Worm (Caenorhabditis elegans) whole organism, L2 larva: ENCODE measurements around the gene cnc-6.

Experiments
- Y55F3AM.14 ChIP-seq: fragments of 200-800 bp; sonication (Bioruptor generic); optimal IDR thresholded peaks from 2 replicates; lab custom pipeline; 2018; ENCODE audit warnings: mild to moderate bottlenecking, missing genetic modification characterization, missing compliant biosample characterization
- elt-3 ChIP-seq: sonication (generic microtip); optimal IDR thresholded peaks from 2 replicates; lab custom pipeline; 2017; ENCODE audit warnings: missing biosample characterization, missing genetic modification characterization
- mdl-1 ChIP-seq, 2 experiments: fragments of 150-350 bp in 1 of 2; sonication (generic microtip) in 1 of 2; optimal IDR thresholded peaks; 2 replicates each; lab custom pipeline; 2017; ENCODE audit warnings: missing biosample characterization in 2 of 2, missing genetic modification characterization in 2 of 2
- peb-1 ChIP-seq: fragments of 150-350 bp; optimal IDR thresholded peaks from 2 replicates; lab custom pipeline; 2014; ENCODE audit warnings: missing biosample characterization, missing genetic modification characterization
- sma-9 ChIP-seq, 2 experiments: fragments of 150-350 bp in 1 of 2; sonication (generic microtip) in 1 of 2; optimal IDR thresholded peaks; 2 replicates each; lab custom pipeline; 2014 to 2016; ENCODE audit warnings: missing genetic modification characterization in 2 of 2, mild to moderate bottlenecking in 1 of 2, missing biosample characterization in 1 of 2, missing compliant biosample characterization in 1 of 2, missing genetic modification reagents in 1 of 2, moderate library complexity in 1 of 2

ce11 chrIII:1745450-1746127 lies 17.7 kb upstream of the cnc-6 start:
- TF ChIP-seq Y55F3AM.14 (GFP tag; lab: Kevin White, UChicago) (no peak), mdl-1 (tag; optimal IDR thresholded peaks at IDR 0.05; lab: Kevin White, UChicago) (no peak), elt-3 (tag; lab: Kevin White, UChicago) (no peak), sma-9 (GFP tag; optimal IDR thresholded peaks at IDR 0.05; lab: Kevin White, UChicago) (no peak), sma-9 (tag; optimal IDR thresholded peaks at IDR 0.05; lab: Kevin White, UChicago) (no peak), peb-1 (tag; lab: Kevin White, UChicago) (no peak)
